Fruit fly (Drosophila melanogaster) whole organism, embryonic: ENCODE data around the gene Shc.
A peak's percentile ranks its signal among the peaks of the same experiment; 100 is the strongest.

Experiments used
- Atf6 ChIP-seq: fragments of 200-800 bp; sonication (Bioruptor generic); IDR thresholded peaks from 2 replicates; pipeline ENCODE4 v1.3.6; 2022; ENCODE audit warnings: missing biosample characterization, missing genetic modification characterization
- Awh ChIP-seq: fragments of 200-800 bp; sonication (Bioruptor generic); IDR thresholded peaks from 2 replicates; pipeline ENCODE4, ENCODE4 v1.3.6; 2022; ENCODE audit warnings: missing biosample characterization, missing genetic modification characterization
- CG10209 ChIP-seq: fragments of 200-800 bp; sonication (Bioruptor generic); optimal IDR thresholded peaks from 3 replicates; lab custom pipeline; 2017; ENCODE audit warnings: missing biosample characterization, mild to moderate bottlenecking, missing genetic modification characterization, missing genetic modification reagents
- CG12071 ChIP-seq: fragments of 200-800 bp; sonication (Bioruptor generic); optimal IDR thresholded peaks from 3 replicates; lab custom pipeline; 2018; ENCODE audit warnings: missing biosample characterization, mild to moderate bottlenecking, missing genetic modification characterization
- CG12744 ChIP-seq: fragments of 200-800 bp; sonication (Bioruptor generic); optimal IDR thresholded peaks from 2 replicates; lab custom pipeline; 2016; ENCODE audit warnings: missing biosample characterization, missing genetic modification characterization
- CG13296 ChIP-seq: fragments of 200-800 bp; sonication (Bioruptor generic); optimal IDR thresholded peaks from 3 replicates; lab custom pipeline; 2018; ENCODE audit warnings: missing biosample characterization, mild to moderate bottlenecking, missing genetic modification characterization
- CG14014 ChIP-seq: fragments of 200-800 bp; sonication (Bioruptor generic); IDR thresholded peaks from 2 replicates; pipeline ENCODE4 v1.3.6; 2022; ENCODE audit warnings: missing biosample characterization, missing genetic modification characterization
- CG14441 ChIP-seq: fragments of 200-800 bp; sonication (Bioruptor generic); IDR thresholded peaks from 2 replicates; pipeline ENCODE4 v1.3.6; 2022; ENCODE audit warnings: missing biosample characterization, missing genetic modification characterization
- CG1647 ChIP-seq: fragments of 200-800 bp; sonication (Bioruptor generic); optimal IDR thresholded peaks from 3 replicates; lab custom pipeline; 2016; ENCODE audit warnings: missing biosample characterization, missing genetic modification characterization
- CG17361 ChIP-seq: fragments of 200-800 bp; sonication (Bioruptor generic); IDR thresholded peaks from 3 replicates; pipeline ENCODE4 v1.3.6; 2022; ENCODE audit warnings: missing biosample characterization, missing genetic modification characterization
- CG17385 ChIP-seq: fragments of 200-800 bp; sonication (Bioruptor generic); optimal IDR thresholded peaks from 3 replicates; lab custom pipeline; 2018; ENCODE audit warnings: missing biosample characterization, mild to moderate bottlenecking, missing genetic modification characterization
- CG2120 ChIP-seq: fragments of 200-800 bp; sonication (Bioruptor generic); optimal IDR thresholded peaks from 3 replicates; lab custom pipeline; 2016; ENCODE audit warnings: missing biosample characterization, missing genetic modification characterization
- CG30403 ChIP-seq: fragments of 200-800 bp; sonication (Bioruptor generic); optimal IDR thresholded peaks from 3 replicates; lab custom pipeline; 2016; ENCODE audit warnings: missing biosample characterization, missing genetic modification characterization
- CG31365 ChIP-seq: fragments of 200-800 bp; sonication (Bioruptor generic); optimal IDR thresholded peaks from 2 replicates; lab custom pipeline; 2018; ENCODE audit warnings: missing biosample characterization, mild to moderate bottlenecking, missing genetic modification characterization
- CG6689 ChIP-seq: fragments of 200-800 bp; sonication (Bioruptor generic); IDR thresholded peaks from 2 replicates; pipeline ENCODE4 v1.3.6; 2022; ENCODE audit warnings: missing biosample characterization, missing genetic modification characterization
- CG7357 ChIP-seq: fragments of 200-800 bp; sonication (Bioruptor generic); IDR thresholded peaks from 3 replicates; pipeline ENCODE4 v1.3.6; 2022; ENCODE audit warnings: missing biosample characterization, missing genetic modification characterization
- CG7963 ChIP-seq: fragments of 200-800 bp; sonication (Bioruptor generic); IDR thresholded peaks from 3 replicates; pipeline ENCODE4 v1.3.6; 2022; ENCODE audit warnings: missing biosample characterization, missing genetic modification characterization; ENCODE audit not compliant: partially characterized antibody
- CG8281 ChIP-seq: fragments of 200-800 bp; sonication (Bioruptor generic); optimal IDR thresholded peaks from 2 replicates; lab custom pipeline; 2018; ENCODE audit warnings: missing biosample characterization, mild to moderate bottlenecking, missing genetic modification characterization, moderate library complexity
- CG8290 ChIP-seq, 3 experiments: fragments of 200-800 bp; sonication (Bioruptor generic); optimal IDR thresholded peaks; 2 replicates each; lab custom pipeline; 2016 to 2019; ENCODE audit warnings: missing biosample characterization in 3 of 3, missing genetic modification characterization in 3 of 3, mild to moderate bottlenecking in 2 of 3, moderate library complexity in 1 of 3
- CG9609 ChIP-seq: fragments of 200-800 bp; sonication (Bioruptor generic); optimal IDR thresholded peaks from 3 replicates; lab custom pipeline; 2016; ENCODE audit warnings: missing biosample characterization, missing genetic modification characterization
- Camta ChIP-seq: fragments of 200-800 bp; sonication (Bioruptor generic); optimal IDR thresholded peaks from 2 replicates; lab custom pipeline; 2016; ENCODE audit warnings: missing biosample characterization, missing genetic modification characterization
- CoRest ChIP-seq: fragments of 200-800 bp; sonication (Bioruptor generic); optimal IDR thresholded peaks from 3 replicates; lab custom pipeline; 2018; ENCODE audit warnings: missing biosample characterization, mild to moderate bottlenecking, missing genetic modification characterization, moderate library complexity
- CrebB ChIP-seq: fragments of 200-800 bp; sonication (Bioruptor generic); optimal IDR thresholded peaks from 3 replicates; lab custom pipeline; 2018; ENCODE audit warnings: missing biosample characterization, mild to moderate bottlenecking, missing genetic modification characterization
- D19A ChIP-seq: fragments of 200-800 bp; optimal IDR thresholded peaks from 3 replicates; lab custom pipeline; 2019; ENCODE audit warnings: missing biosample characterization, mild to moderate bottlenecking, missing genetic modification characterization, moderate library complexity
- ERR ChIP-seq: fragments of 200-800 bp; sonication (Bioruptor generic); optimal IDR thresholded peaks from 2 replicates; lab custom pipeline; 2016; ENCODE audit warnings: missing biosample characterization, missing genetic modification characterization
- Eip74EF ChIP-seq, 2 experiments: fragments of 200-800 bp in 1 of 2; fragments of >200 bp in 1 of 2; sonication (Bioruptor generic) in 1 of 2; optimal IDR thresholded peaks; 2 replicates each; lab custom pipeline; 2017 to 2019; ENCODE audit warnings: missing biosample characterization in 2 of 2, missing genetic modification characterization in 2 of 2, mild to moderate bottlenecking in 1 of 2, moderate library complexity in 1 of 2
- HmgZ ChIP-seq: fragments of 200-800 bp; sonication (Bioruptor generic); optimal IDR thresholded peaks from 2 replicates; lab custom pipeline; 2018; ENCODE audit warnings: missing biosample characterization, mild to moderate bottlenecking, missing genetic modification characterization
- Hmx ChIP-seq: fragments of 200-800 bp; sonication (Bioruptor generic); optimal IDR thresholded peaks from 2 replicates; lab custom pipeline; 2016; ENCODE audit warnings: missing biosample characterization, missing genetic modification characterization
- MTF-1 ChIP-seq: fragments of 200-800 bp; sonication (Bioruptor generic); optimal IDR thresholded peaks from 2 replicates; lab custom pipeline; 2018; ENCODE audit warnings: missing biosample characterization, mild to moderate bottlenecking, missing genetic modification characterization, borderline replicate concordance
- Opbp ChIP-seq: fragments of 200-800 bp; sonication (Bioruptor generic); IDR thresholded peaks from 3 replicates; pipeline ENCODE4 v1.3.6; 2022; ENCODE audit warnings: missing biosample characterization, missing genetic modification characterization; ENCODE audit not compliant: partially characterized antibody
- Optix ChIP-seq: fragments of 200-800 bp; sonication (Bioruptor generic); IDR thresholded peaks from 3 replicates; pipeline ENCODE4 v1.3.6; 2022; ENCODE audit warnings: missing biosample characterization, missing genetic modification characterization
- Tbp ChIP-seq: fragments of >200 bp; optimal IDR thresholded peaks from 2 replicates; lab custom pipeline; 2018; ENCODE audit warnings: missing biosample characterization, missing genetic modification characterization
- ase ChIP-seq: fragments of 200-800 bp; sonication (Bioruptor generic); IDR thresholded peaks from 3 replicates; pipeline ENCODE4 v1.3.6; 2022; ENCODE audit warnings: missing biosample characterization, missing genetic modification characterization
- cwo ChIP-seq: fragments of 200-800 bp; sonication (Bioruptor generic); optimal IDR thresholded peaks from 3 replicates; lab custom pipeline; 2017; ENCODE audit warnings: missing biosample characterization, missing genetic modification characterization, mild to moderate bottlenecking, moderate library complexity, missing genetic modification reagents
- da ChIP-seq: fragments of 200-800 bp; sonication (Bioruptor generic); optimal IDR thresholded peaks from 2 replicates; lab custom pipeline; 2016; ENCODE audit warnings: missing biosample characterization, missing genetic modification characterization
- eyg ChIP-seq: fragments of 200-800 bp; sonication (Bioruptor generic); optimal IDR thresholded peaks from 3 replicates; lab custom pipeline; 2016; ENCODE audit warnings: missing biosample characterization, missing genetic modification characterization
- fd64A ChIP-seq: fragments of 200-800 bp; sonication (Bioruptor generic); optimal IDR thresholded peaks from 3 replicates; lab custom pipeline; 2018; ENCODE audit warnings: missing biosample characterization, mild to moderate bottlenecking, missing genetic modification characterization
- gfzf ChIP-seq: fragments of 200-800 bp; sonication (Bioruptor generic); optimal IDR thresholded peaks from 2 replicates; lab custom pipeline; 2016; ENCODE audit warnings: missing biosample characterization, mild to moderate bottlenecking, missing genetic modification characterization, moderate library complexity
- kah ChIP-seq: fragments of 200-800 bp; sonication (Bioruptor generic); optimal IDR thresholded peaks from 2 replicates; lab custom pipeline; 2018; ENCODE audit warnings: missing biosample characterization, mild to moderate bottlenecking, missing genetic modification characterization
- lola ChIP-seq, 3 experiments: fragments of >200 bp in 2 of 3; fragments of 200-800 bp in 1 of 3; sonication (Bioruptor generic) in 1 of 3; optimal IDR thresholded peaks; 2 replicates each; lab custom pipeline; 2017 to 2019; ENCODE audit warnings: missing biosample characterization in 3 of 3, missing genetic modification characterization in 3 of 3, mild to moderate bottlenecking in 1 of 3, moderate library complexity in 1 of 3
- maf-S ChIP-seq: fragments of 200-800 bp; sonication (Bioruptor generic); optimal IDR thresholded peaks from 2 replicates; lab custom pipeline; 2016; ENCODE audit warnings: missing biosample characterization, missing genetic modification characterization
- nau ChIP-seq: fragments of 200-800 bp; sonication (Bioruptor generic); optimal IDR thresholded peaks from 3 replicates; lab custom pipeline; 2017; ENCODE audit warnings: missing biosample characterization, mild to moderate bottlenecking, missing genetic modification characterization, missing genetic modification reagents
- otp ChIP-seq: fragments of 200-800 bp; sonication (Bioruptor generic); IDR thresholded peaks from 3 replicates; pipeline ENCODE4, ENCODE4 v1.3.6; 2022; ENCODE audit warnings: missing biosample characterization, missing genetic modification characterization
- peb ChIP-seq: fragments of 200-800 bp; sonication (Bioruptor generic); IDR thresholded peaks from 2 replicates; pipeline ENCODE4 v1.3.6; 2022; ENCODE audit warnings: missing biosample characterization, missing genetic modification characterization
- rib ChIP-seq: fragments of 200-800 bp; sonication (Bioruptor generic); IDR thresholded peaks from 2 replicates; pipeline ENCODE4 v1.3.6; 2022; ENCODE audit warnings: missing biosample characterization, missing genetic modification characterization
- sc ChIP-seq, 3 experiments: fragments of >200 bp in 2 of 3; fragments of 200-800 bp in 1 of 3; sonication (Bioruptor generic) in 1 of 3; optimal IDR thresholded peaks; 2 replicates in 2 of 3; 3 replicates in 1 of 3; lab custom pipeline; 2017; ENCODE audit warnings: mild to moderate bottlenecking in 1 of 3, missing biosample characterization in 1 of 3, missing genetic modification characterization in 1 of 3, missing genetic modification reagents in 1 of 3
- sd ChIP-seq: fragments of 200-800 bp; sonication (Bioruptor generic); optimal IDR thresholded peaks from 3 replicates; lab custom pipeline; 2018; ENCODE audit warnings: missing biosample characterization, mild to moderate bottlenecking, missing genetic modification characterization, moderate library complexity
- seq ChIP-seq: fragments of 200-800 bp; sonication (Bioruptor generic); IDR thresholded peaks from 2 replicates; pipeline ENCODE4 v1.3.6; 2022; ENCODE audit warnings: missing biosample characterization, missing genetic modification characterization
- stc ChIP-seq: fragments of 200-800 bp; sonication (Bioruptor generic); IDR thresholded peaks from 2 replicates; pipeline ENCODE4 v1.3.6; 2022; ENCODE audit warnings: missing biosample characterization, missing genetic modification characterization

Shc gene

DNA sequence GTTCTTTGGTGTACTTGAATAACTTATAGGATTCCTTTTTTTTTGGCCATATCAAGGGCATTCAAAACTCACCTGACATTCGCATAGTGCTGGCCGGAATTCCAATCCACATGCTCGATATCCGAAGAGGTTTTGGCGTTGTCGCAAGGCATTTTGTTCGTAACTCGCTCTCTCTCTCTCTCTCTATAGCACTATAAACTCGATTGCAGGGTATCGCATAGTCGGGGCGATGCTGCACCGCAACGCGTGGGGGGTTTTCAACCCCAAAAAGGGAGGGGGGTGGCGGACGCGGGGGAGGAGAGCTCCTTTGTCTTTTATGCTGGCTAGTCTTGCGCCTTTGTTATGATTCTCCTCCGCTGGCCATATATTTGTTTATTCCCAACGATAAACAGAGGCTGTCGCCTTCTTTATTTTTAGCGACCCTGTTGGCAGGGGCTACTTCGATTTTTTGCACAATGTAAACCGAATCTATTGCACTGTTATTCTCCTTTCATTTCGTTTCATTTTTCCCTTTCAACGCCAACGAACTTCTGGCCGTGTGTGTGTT, 28.3 kb upstream of the Shc start (continued):
- TF ChIP-seq Atf6 (GFP tag; lab: Robert Waterston, UW) (0 out of 2 replicates have a peak, but pooled peaks have one; percentile 21), HmgZ (tag; lab: Kevin White, UChicago) (no peak), CG6689 (GFP tag; lab: Robert Waterston, UW) (no peak), da (GFP tag; lab: Kevin White, UChicago) (no peak), CG8281 (no peak), sd (tag; lab: Kevin White, UChicago) (peak; percentile 30), MTF-1 (GFP tag; lab: Kevin White, UChicago) (no peak), kah (GFP tag; lab: Kevin White, UChicago) (no peak), gfzf (GFP tag; lab: Kevin White, UChicago) (no peak), fd64A (GFP tag; lab: Kevin White, UChicago) (no peak), ERR (GFP tag; lab: Kevin White, UChicago) (no peak), CG17385 (GFP tag; lab: Kevin White, UChicago) (no peak), Awh (GFP tag; lab: Robert Waterston, UW) (no peak), nau (GFP tag; lab: Kevin White, UChicago) (no peak), Hmx (GFP tag; lab: Kevin White, UChicago) (no peak), stc (GFP tag; lab: Robert Waterston, UW) (no peak), CG17361 (GFP tag; lab: Robert Waterston, UW) (no peak), Tbp (GFP tag; lab: Kevin White, UChicago) (no peak), lola (GFP tag; optimal IDR thresholded peaks at IDR 0.05; lab: Kevin White, UChicago) (no peak), Opbp (GFP tag; lab: Robert Waterston, UW) (0 out of 3 replicates have a peak, but pooled peaks have one; percentile 13), CG14014 (GFP tag; lab: Robert Waterston, UW) (no peak), otp (GFP tag; lab: Robert Waterston, UW) (0 out of 3 replicates have a peak, but pooled peaks have one; percentile 38), CG7357 (GFP tag; lab: Robert Waterston, UW) (peak; percentile 39; the same call in 1 of the 3 replicates), CG12071 (GFP tag; lab: Kevin White, UChicago) (no peak), CG2120 (GFP tag; lab: Kevin White, UChicago) (no peak), CG31365 (tag; lab: Kevin White, UChicago) (no peak), maf-S (GFP tag; lab: Kevin White, UChicago) (no peak), D19A (peak; percentile 85), seq (GFP tag; lab: Robert Waterston, UW) (no peak), peb (GFP tag; lab: Robert Waterston, UW) (no peak), cwo (GFP tag; lab: Kevin White, UChicago) (no peak), CG14441 (GFP tag; lab: Robert Waterston, UW) (0 out of 2 replicates have a peak, but pooled peaks have one; percentile 8), CG7963 (GFP tag; lab: Robert Waterston, UW) (no peak), ase (GFP tag; lab: Robert Waterston, UW) (no peak), CrebB (no peak), sc (optimal IDR thresholded peaks at IDR 0.05; lab: Kevin White, UChicago) (no peak), sc (GFP tag; optimal IDR thresholded peaks at IDR 0.05; lab: Kevin White, UChicago) (no peak), Eip74EF (GFP tag; optimal IDR thresholded peaks at IDR 0.05; lab: Kevin White, UChicago) (no peak), CG30403 (GFP tag; lab: Kevin White, UChicago) (no peak), Camta (GFP tag; lab: Kevin White, UChicago) (no peak), CG13296 (GFP tag; lab: Kevin White, UChicago) (no peak), CG1647 (GFP tag; lab: Kevin White, UChicago) (no peak), Optix (GFP tag; lab: Robert Waterston, UW) (no peak), CG9609 (GFP tag; lab: Kevin White, UChicago) (no peak), CG10209 (no peak), CG8290 (GFP tag; optimal IDR thresholded peaks at IDR 0.05; lab: Kevin White, UChicago) (no peak), CG8290 (tag; optimal IDR thresholded peaks at IDR 0.05; lab: Kevin White, UChicago) (peak in 1 of 2 experiments; percentile 25), rib (no peak), eyg (no peak), CG12744 (no peak), CoRest (tag; lab: Kevin White, UChicago) (no peak)
